Worm (Caenorhabditis elegans) whole organism, late embryonic: Measurements from ENCODE around the gene din-1.

Experiments
- F13H6.1 ChIP-seq: sonication (generic microtip); optimal IDR thresholded peaks from 2 replicates; lab custom pipeline; 2016; ENCODE audit warnings: missing genetic modification characterization, missing compliant biosample characterization
- Y22D7AL.16 ChIP-seq: sonication (generic microtip); optimal IDR thresholded peaks from 2 replicates; lab custom pipeline; 2016; ENCODE audit warnings: missing genetic modification characterization, missing compliant biosample characterization
- ceh-31 ChIP-seq: sonication (generic microtip); optimal IDR thresholded peaks from 2 replicates; lab custom pipeline; 2016; ENCODE audit warnings: missing genetic modification characterization, missing compliant biosample characterization
- fkh-10 ChIP-seq: fragments of 150-350 bp; optimal IDR thresholded peaks from 2 replicates; lab custom pipeline; 2014; ENCODE audit warnings: missing biosample characterization, missing genetic modification reagents, missing genetic modification characterization
- npax-4 ChIP-seq: sonication (generic microtip); optimal IDR thresholded peaks from 2 replicates; lab custom pipeline; 2016; ENCODE audit warnings: missing genetic modification characterization, missing compliant biosample characterization
- pha-4 ChIP-seq: fragments of 150-350 bp; optimal IDR thresholded peaks from 2 replicates; lab custom pipeline; 2018; ENCODE audit warnings: missing biosample characterization, missing genetic modification reagents, missing genetic modification characterization
- rnt-1 ChIP-seq: sonication (generic microtip); optimal IDR thresholded peaks from 2 replicates; lab custom pipeline; 2016; ENCODE audit warnings: missing genetic modification characterization, missing compliant biosample characterization
- tbx-2 ChIP-seq: sonication (generic microtip); optimal IDR thresholded peaks from 2 replicates; lab custom pipeline; 2016; ENCODE audit warnings: missing genetic modification characterization, missing compliant biosample characterization

- TF ChIP-seq ceh-31 (tag; lab: Kevin White, UChicago) (no peak), rnt-1 (tag; lab: Kevin White, UChicago) (no peak), npax-4 (tag; lab: Kevin White, UChicago) (no peak), fkh-10 (GFP tag; lab: Kevin White, UChicago) (no peak), F13H6.1 (no peak), tbx-2 (tag; lab: Kevin White, UChicago) (no peak), pha-4 (tag; lab: Kevin White, UChicago) (no peak), Y22D7AL.16 (tag; lab: Kevin White, UChicago) (no peak)
Measured at ce11 chrII:11577861-11578260, 55.5 kb downstream of the din-1 start.
